Fruit fly (Drosophila melanogaster) whole organism: ENCODE data around the gene alien.

Source experiments
- CG8478 ChIP-seq: fragments of >200 bp; optimal IDR thresholded peaks from 2 replicates; lab custom pipeline; 2018; ENCODE audit warnings: inconsistent platforms
- Dll ChIP-seq: fragments of >200 bp; optimal IDR thresholded peaks from 2 replicates; lab custom pipeline; 2017
- EcR ChIP-seq, 2 experiments: fragments of >200 bp; optimal IDR thresholded peaks; 2 replicates each; lab custom pipeline; 2017; ENCODE audit warnings: missing biosample characterization in 2 of 2, missing genetic modification characterization in 2 of 2, missing genetic modification reagents in 2 of 2
- pan ChIP-seq: fragments of >200 bp; optimal IDR thresholded peaks from 2 replicates; lab custom pipeline; 2017
- psq ChIP-seq: fragments of >200 bp; optimal IDR thresholded peaks from 2 replicates; lab custom pipeline; 2017
- usp ChIP-seq: fragments of >200 bp; optimal IDR thresholded peaks from 2 replicates; lab custom pipeline; 2017; ENCODE audit warnings: missing biosample characterization, missing genetic modification characterization, mixed read lengths

alien gene

DNA sequence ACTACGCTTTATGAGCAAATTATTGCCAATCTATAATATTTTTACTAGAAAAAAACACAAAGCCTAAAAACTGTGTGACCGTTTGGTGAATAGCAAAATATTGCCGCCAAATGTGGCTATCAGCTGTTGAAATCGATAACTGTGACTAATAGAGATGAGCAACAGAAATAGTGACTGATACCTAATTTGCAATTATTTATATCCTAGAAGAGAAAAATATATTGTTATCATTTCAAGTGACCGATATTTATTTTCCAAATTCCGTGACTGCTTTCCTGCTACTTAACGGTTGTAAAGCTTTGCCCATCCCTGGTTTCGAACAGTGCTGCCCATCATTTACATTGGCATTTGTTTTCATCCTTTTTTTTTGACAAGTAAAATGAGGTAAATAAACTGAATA, at the start of gene alien, which contains the start of gene CG18661:
Gene alien (minus strand): TSS at position 95 of the 400 bp plus-strand sequence.
Gene CG18661 (plus strand): TSS at position 321 of the 400 bp plus-strand sequence.
- TF ChIP-seq Dll (lab: Kevin White, UChicago) (no peak), psq (no peak), pan (lab: Kevin White, UChicago) (no peak), usp (no peak), CG8478 (lab: Kevin White, UChicago) (no peak), EcR (GFP tag; optimal IDR thresholded peaks at IDR 0.05; lab: Kevin White, UChicago) (no peak)

- no peak for TF ChIP-seq psq
- no peak for TF ChIP-seq Dll (lab: Kevin White, UChicago)
- TF ChIP-seq CG8478 (lab: Kevin White, UChicago), result no peak
- TF ChIP-seq EcR (GFP tag; optimal IDR thresholded peaks at IDR 0.05; lab: Kevin White, UChicago), result no peak
- TF ChIP-seq usp, result no peak
- TF ChIP-seq pan (lab: Kevin White, UChicago), result no peak
These were observed 34.6 kb upstream of the alien start, which contains the start of gene CG9582 for dm6 chr2L:9031736-9032135. Gene CG9582, minus strand, starts transcription at chr2L:9031836.

dm6 chr2L:9026157-9026556, 29.0 kb upstream of the alien start:
- TF ChIP-seq pan (lab: Kevin White, UChicago) (no peak), EcR (GFP tag; optimal IDR thresholded peaks at IDR 0.05; lab: Kevin White, UChicago) (no peak), Dll (lab: Kevin White, UChicago) (no peak), usp (no peak), psq (no peak), CG8478 (lab: Kevin White, UChicago) (no peak)

- no peak for TF ChIP-seq EcR (GFP tag; optimal IDR thresholded peaks at IDR 0.05; lab: Kevin White, UChicago)
- TF ChIP-seq Dll (lab: Kevin White, UChicago), result no peak
- TF ChIP-seq CG8478 (lab: Kevin White, UChicago), result no peak
- no peak for TF ChIP-seq psq
These were observed 22.3 kb upstream of the alien start for dm6 chr2L:9019438-9019837.

DNA sequence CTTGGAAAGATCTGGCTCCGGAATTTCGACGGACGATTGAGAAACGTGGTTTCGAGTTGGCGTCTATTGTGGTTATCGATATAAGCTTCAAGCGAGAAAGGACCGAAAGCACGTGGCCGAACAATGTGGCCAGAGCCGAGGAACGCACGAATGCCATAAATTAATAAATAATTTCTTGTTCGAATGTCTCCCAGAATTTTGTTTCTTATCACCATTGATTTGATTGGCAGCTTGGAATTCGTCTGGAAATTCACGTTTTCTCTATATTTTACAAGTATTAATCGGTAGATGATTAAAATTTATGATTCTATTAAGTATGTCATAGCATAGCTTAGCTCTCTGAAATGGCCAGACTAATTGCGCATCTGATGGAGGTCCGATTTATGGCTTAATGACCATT, 16.8 kb upstream of the alien start, which contains the start of gene Rcd-1r:
Gene Rcd-1r (minus strand): TSS at position 101 of the 400 bp plus-strand sequence.
- TF ChIP-seq Dll (lab: Kevin White, UChicago), result no peak
- no peak for TF ChIP-seq pan (lab: Kevin White, UChicago)
- no peak for TF ChIP-seq psq
- TF ChIP-seq usp, result no peak
- TF ChIP-seq CG8478 (lab: Kevin White, UChicago), result no peak
- no peak for TF ChIP-seq EcR (GFP tag; optimal IDR thresholded peaks at IDR 0.05; lab: Kevin White, UChicago)

dm6 chr2L:9011543-9012238, 14.5 kb upstream of the alien start, which contains the start of gene CG13102:
Gene CG13102, plus strand, starts transcription at chr2L:9012188.
- TF ChIP-seq Dll (lab: Kevin White, UChicago), result no peak
- no peak for TF ChIP-seq psq
- no peak for TF ChIP-seq CG8478 (lab: Kevin White, UChicago)
- no peak for TF ChIP-seq pan (lab: Kevin White, UChicago)
- no peak for TF ChIP-seq EcR (GFP tag; optimal IDR thresholded peaks at IDR 0.05; lab: Kevin White, UChicago)
- no peak for TF ChIP-seq usp

DNA sequence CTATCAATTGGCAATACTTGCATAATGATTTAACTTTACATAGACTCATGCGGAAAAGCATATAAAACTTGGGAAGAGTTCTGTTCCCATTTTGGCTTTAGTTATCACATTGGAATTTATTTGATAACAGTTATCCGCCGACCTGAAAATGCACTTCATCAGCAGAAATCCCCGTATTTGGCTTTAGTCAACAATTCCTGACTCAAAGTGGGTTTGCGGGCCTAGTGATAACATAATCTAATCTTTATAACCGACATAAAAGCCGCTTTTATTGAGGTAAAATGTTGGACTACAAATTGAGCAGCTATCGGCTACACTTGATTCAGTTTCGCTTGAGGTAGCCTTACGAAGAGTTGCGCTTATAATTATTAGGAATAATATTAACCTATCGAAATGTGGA, 13.1 kb upstream of the alien start, which contains the start of gene CG9568:
Gene CG9568 (plus strand): TSS at position 317 of the 400 bp plus-strand sequence.
- TF ChIP-seq psq (no peak), pan (lab: Kevin White, UChicago) (no peak), EcR (GFP tag; optimal IDR thresholded peaks at IDR 0.05; lab: Kevin White, UChicago) (no peak), CG8478 (lab: Kevin White, UChicago) (no peak), Dll (lab: Kevin White, UChicago) (no peak), usp (no peak)

- no peak for TF ChIP-seq Dll (lab: Kevin White, UChicago)
These were observed 1.1 kb upstream of the alien start, which contains the start of gene Try29F for dm6 chr2L:8998237-8998636. Gene Try29F, plus strand, starts transcription at chr2L:8998537.

- TF ChIP-seq Dll (lab: Kevin White, UChicago) (no peak), usp (no peak), CG8478 (lab: Kevin White, UChicago) (no peak), pan (lab: Kevin White, UChicago) (no peak), psq (no peak), EcR (GFP tag; optimal IDR thresholded peaks at IDR 0.05; lab: Kevin White, UChicago) (no peak)
These were observed 3.3 kb downstream of the alien start, which contains the start of gene CG17906 for dm6 chr2L:8993650-8994441. Gene CG17906, plus strand, starts transcription at chr2L:8994391.

- TF ChIP-seq psq (no peak), EcR (GFP tag; optimal IDR thresholded peaks at IDR 0.05; lab: Kevin White, UChicago) (no peak), CG8478 (lab: Kevin White, UChicago) (no peak), pan (lab: Kevin White, UChicago) (no peak), usp (no peak), Dll (lab: Kevin White, UChicago) (no peak)
These were observed 5.6 kb downstream of the alien start, which contains the start of gene CG9555 for dm6 chr2L:8991583-8991982. Gene CG9555, plus strand, starts transcription at chr2L:8991735.

DNA sequence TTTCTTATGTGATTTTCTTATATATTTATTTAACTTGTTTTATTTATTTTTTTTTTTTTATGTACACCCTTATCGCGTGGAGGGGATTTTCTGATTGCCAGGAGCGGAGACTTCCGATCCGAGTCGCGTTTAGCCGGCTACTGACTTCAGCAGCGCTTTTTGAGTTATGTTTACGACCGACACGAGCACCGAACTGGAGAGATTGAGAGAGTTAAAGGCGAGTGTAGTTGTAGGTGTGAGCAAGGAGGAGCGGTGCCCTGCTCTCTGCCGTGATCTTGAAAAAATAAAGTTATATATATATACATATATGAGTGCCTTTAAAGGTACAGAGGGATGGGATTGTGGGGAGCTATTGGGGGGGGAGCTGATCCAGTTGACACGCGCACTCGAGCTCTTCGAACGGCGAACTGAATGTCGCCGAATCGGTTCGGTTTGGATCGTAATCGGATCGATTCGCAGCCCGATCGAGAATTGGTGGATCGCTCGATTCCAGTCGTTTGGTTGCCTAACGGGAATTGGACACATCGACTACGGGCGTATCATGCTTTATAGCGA, 8.1 kb downstream of the alien start, which contains the start of gene rost:
Gene rost (minus strand): TSS at position 503 of the 555 bp plus-strand sequence.
- TF ChIP-seq EcR (GFP tag; optimal IDR thresholded peaks at IDR 0.05; lab: Kevin White, UChicago) (no peak), psq (no peak), pan (lab: Kevin White, UChicago) (no peak), CG8478 (lab: Kevin White, UChicago) (no peak), Dll (lab: Kevin White, UChicago) (no peak), usp (no peak)
